Fruit fly (Drosophila melanogaster) whole organism, embryonic: ENCODE measurements around the gene CG32487.
A peak's percentile ranks its signal among the peaks of the same experiment; 100 is the strongest.

ENCODE experiments used
- Ada2b ChIP-seq: fragments of 200-800 bp; sonication (Bioruptor generic); IDR thresholded peaks from 2 replicates; pipeline ENCODE4 v1.3.6; 2022; ENCODE audit warnings: missing biosample characterization, missing genetic modification characterization
- Atf6 ChIP-seq: fragments of 200-800 bp; sonication (Bioruptor generic); IDR thresholded peaks from 2 replicates; pipeline ENCODE4 v1.3.6; 2022; ENCODE audit warnings: missing biosample characterization, missing genetic modification characterization
- BtbVII ChIP-seq: fragments of 200-800 bp; sonication (Bioruptor generic); optimal IDR thresholded peaks from 3 replicates; lab custom pipeline; 2017; ENCODE audit warnings: missing biosample characterization, mild to moderate bottlenecking, missing genetic modification characterization
- CG10274 ChIP-seq: fragments of 200-800 bp; sonication (Bioruptor generic); optimal IDR thresholded peaks from 3 replicates; lab custom pipeline; 2017; ENCODE audit warnings: missing biosample characterization, mild to moderate bottlenecking, missing genetic modification characterization
- CG10431 ChIP-seq: fragments of 200-800 bp; sonication (Bioruptor generic); optimal IDR thresholded peaks from 3 replicates; lab custom pipeline; 2018; ENCODE audit warnings: missing biosample characterization, mild to moderate bottlenecking, missing genetic modification characterization
- CG11085 ChIP-seq: fragments of 200-800 bp; sonication (Bioruptor generic); IDR thresholded peaks from 2 replicates; pipeline ENCODE4 v1.3.6; 2022; ENCODE audit warnings: missing biosample characterization, missing genetic modification characterization
- CG11504 ChIP-seq: fragments of 200-800 bp; sonication (Bioruptor generic); optimal IDR thresholded peaks from 3 replicates; lab custom pipeline; 2019; ENCODE audit warnings: missing biosample characterization, mild to moderate bottlenecking, missing genetic modification characterization, moderate library complexity
- CG11560 ChIP-seq: fragments of 200-800 bp; sonication (Bioruptor generic); IDR thresholded peaks from 3 replicates; pipeline ENCODE4 v1.3.6; 2022; ENCODE audit warnings: missing biosample characterization, missing genetic modification characterization
- CG11723 ChIP-seq: fragments of 200-800 bp; sonication (Bioruptor generic); optimal IDR thresholded peaks from 2 replicates; lab custom pipeline; 2017; ENCODE audit warnings: missing biosample characterization, mild to moderate bottlenecking, missing genetic modification characterization
- CG12236 ChIP-seq: fragments of 200-800 bp; sonication (Bioruptor generic); optimal IDR thresholded peaks from 2 replicates; lab custom pipeline; 2016; ENCODE audit warnings: missing biosample characterization, missing genetic modification characterization
- CG13775 ChIP-seq: fragments of 200-800 bp; sonication (Bioruptor generic); optimal IDR thresholded peaks from 3 replicates; lab custom pipeline; 2017; ENCODE audit warnings: missing biosample characterization, mild to moderate bottlenecking, missing genetic modification characterization
- CG15011 ChIP-seq: fragments of 200-800 bp; sonication (Bioruptor generic); optimal IDR thresholded peaks from 3 replicates; lab custom pipeline; 2018; ENCODE audit warnings: missing biosample characterization, mild to moderate bottlenecking, missing genetic modification characterization
- CG1529 ChIP-seq: fragments of 200-800 bp; sonication (Bioruptor generic); optimal IDR thresholded peaks from 3 replicates; lab custom pipeline; 2018; ENCODE audit warnings: missing biosample characterization, missing genetic modification characterization
- CG17829 ChIP-seq: fragments of 200-800 bp; optimal IDR thresholded peaks from 2 replicates; lab custom pipeline; 2019; ENCODE audit warnings: missing biosample characterization, mild to moderate bottlenecking, missing genetic modification characterization, moderate library complexity
- CG2129 ChIP-seq: fragments of 200-800 bp; sonication (Bioruptor generic); IDR thresholded peaks from 2 replicates; pipeline ENCODE4 v1.3.6; 2022; ENCODE audit warnings: missing biosample characterization, missing genetic modification characterization; ENCODE audit not compliant: partially characterized antibody
- CG5953 ChIP-seq: fragments of 200-800 bp; sonication (Bioruptor generic); IDR thresholded peaks from 2 replicates; pipeline ENCODE4 v1.3.6; 2022; ENCODE audit warnings: missing biosample characterization, missing genetic modification characterization
- CG8478 ChIP-seq: fragments of >200 bp; optimal IDR thresholded peaks from 2 replicates; lab custom pipeline; 2018
- CG9215 ChIP-seq: fragments of 200-800 bp; sonication (Bioruptor generic); IDR thresholded peaks from 2 replicates; pipeline ENCODE4 v1.3.6; 2022; ENCODE audit warnings: missing biosample characterization, missing genetic modification characterization
- CG9932 ChIP-seq: fragments of 200-800 bp; sonication (Bioruptor generic); IDR thresholded peaks from 2 replicates; pipeline ENCODE4 v1.3.6; 2022; ENCODE audit warnings: missing biosample characterization, missing genetic modification characterization
- CHES-1-like ChIP-seq: fragments of 200-800 bp; sonication (Bioruptor generic); optimal IDR thresholded peaks from 2 replicates; lab custom pipeline; 2016; ENCODE audit warnings: missing biosample characterization, missing genetic modification characterization
- Dip2 ChIP-seq: fragments of 200-800 bp; sonication (Bioruptor generic); IDR thresholded peaks from 2 replicates; pipeline ENCODE4 v1.3.6; 2022; ENCODE audit warnings: missing biosample characterization, missing genetic modification characterization
- E2f1 ChIP-seq: fragments of 200-800 bp; sonication (Bioruptor generic); IDR thresholded peaks from 2 replicates; pipeline ENCODE4 v1.3.6; 2022; ENCODE audit warnings: missing biosample characterization, missing genetic modification characterization
- ERR ChIP-seq: fragments of 200-800 bp; sonication (Bioruptor generic); optimal IDR thresholded peaks from 2 replicates; lab custom pipeline; 2016; ENCODE audit warnings: missing biosample characterization, missing genetic modification characterization
- HLHmδ ChIP-seq: fragments of 200-800 bp; sonication (Bioruptor generic); optimal IDR thresholded peaks from 2 replicates; lab custom pipeline; 2018; ENCODE audit warnings: missing biosample characterization, mild to moderate bottlenecking, missing genetic modification characterization, moderate library complexity
- HmgD ChIP-seq: fragments of 200-800 bp; sonication (Bioruptor generic); optimal IDR thresholded peaks from 3 replicates; lab custom pipeline; 2016; ENCODE audit warnings: missing biosample characterization, missing genetic modification characterization
- Hr3 ChIP-seq: fragments of 200-800 bp; sonication (Bioruptor generic); optimal IDR thresholded peaks from 3 replicates; lab custom pipeline; 2016; ENCODE audit warnings: missing biosample characterization, missing genetic modification characterization
- Hr39 ChIP-seq: fragments of >200 bp; optimal IDR thresholded peaks from 2 replicates; lab custom pipeline; 2017
- Hsf ChIP-seq: fragments of 200-800 bp; sonication (Bioruptor generic); optimal IDR thresholded peaks from 3 replicates; lab custom pipeline; 2016; ENCODE audit warnings: missing biosample characterization, missing genetic modification characterization
- NC2α ChIP-seq: fragments of 200-800 bp; sonication (Bioruptor generic); optimal IDR thresholded peaks from 2 replicates; lab custom pipeline; 2016; ENCODE audit warnings: missing biosample characterization, missing genetic modification characterization
- NK7.1 ChIP-seq: fragments of 200-800 bp; sonication (Bioruptor generic); optimal IDR thresholded peaks from 3 replicates; lab custom pipeline; 2016; ENCODE audit warnings: missing biosample characterization, missing genetic modification characterization
- Optix ChIP-seq: fragments of 200-800 bp; sonication (Bioruptor generic); IDR thresholded peaks from 3 replicates; pipeline ENCODE4 v1.3.6; 2022; ENCODE audit warnings: missing biosample characterization, missing genetic modification characterization
- Rfx ChIP-seq: fragments of 200-800 bp; sonication (Bioruptor generic); IDR thresholded peaks from 2 replicates; pipeline ENCODE4 v1.3.6; 2022; ENCODE audit warnings: missing biosample characterization, missing genetic modification characterization
- az2 ChIP-seq: fragments of 200-800 bp; sonication (Bioruptor generic); optimal IDR thresholded peaks from 3 replicates; lab custom pipeline; 2016; ENCODE audit warnings: missing biosample characterization, missing genetic modification characterization
- bab2 ChIP-seq: fragments of 200-800 bp; sonication (Bioruptor generic); optimal IDR thresholded peaks from 2 replicates; lab custom pipeline; 2016; ENCODE audit warnings: missing biosample characterization, missing genetic modification characterization
- cg ChIP-seq: fragments of 200-800 bp; sonication (Bioruptor generic); optimal IDR thresholded peaks from 3 replicates; lab custom pipeline; 2019; ENCODE audit warnings: missing biosample characterization, mild to moderate bottlenecking, missing genetic modification characterization, moderate library complexity
- chif ChIP-seq, 2 experiments: fragments of 200-800 bp; sonication (Bioruptor generic); optimal IDR thresholded peaks; 3 replicates each; lab custom pipeline; 2016; ENCODE audit warnings: missing biosample characterization in 2 of 2, missing genetic modification characterization in 2 of 2
- chm ChIP-seq: fragments of 200-800 bp; sonication (Bioruptor generic); IDR thresholded peaks from 2 replicates; pipeline ENCODE4 v1.3.6; 2022; ENCODE audit warnings: missing biosample characterization, missing genetic modification characterization
- ci ChIP-seq: fragments of 200-800 bp; sonication (Bioruptor generic); IDR thresholded peaks from 3 replicates; pipeline ENCODE4 v1.3.6; 2022; ENCODE audit warnings: missing biosample characterization, missing genetic modification characterization
- croc ChIP-seq: fragments of 200-800 bp; sonication (Bioruptor generic); conservative IDR thresholded peaks from 3 replicates; pipeline ENCODE4 v1.3.6; 2022; ENCODE audit warnings: missing biosample characterization, missing genetic modification characterization
- dysf ChIP-seq: fragments of 200-800 bp; sonication (Bioruptor generic); IDR thresholded peaks from 3 replicates; pipeline ENCODE4 v1.3.6; 2022; ENCODE audit warnings: missing biosample characterization, missing genetic modification characterization
- esg ChIP-seq: fragments of 200-800 bp; sonication (Bioruptor generic); conservative IDR thresholded peaks from 2 replicates; pipeline ENCODE4 v1.3.6; 2022; ENCODE audit warnings: missing biosample characterization, missing genetic modification characterization
- fu2 ChIP-seq: fragments of 200-800 bp; sonication (Bioruptor generic); optimal IDR thresholded peaks from 2 replicates; lab custom pipeline; 2016; ENCODE audit warnings: missing biosample characterization, missing genetic modification characterization
- h ChIP-seq: fragments of >200 bp; optimal IDR thresholded peaks from 2 replicates; lab custom pipeline; 2017
- kay ChIP-seq: fragments of 200-800 bp; sonication (Bioruptor generic); optimal IDR thresholded peaks from 2 replicates; lab custom pipeline; 2016; ENCODE audit warnings: missing biosample characterization, missing genetic modification characterization
- lilli ChIP-seq: fragments of 200-800 bp; sonication (Bioruptor generic); optimal IDR thresholded peaks from 3 replicates; lab custom pipeline; 2016; ENCODE audit warnings: missing biosample characterization, missing genetic modification characterization
- nerfin-1 ChIP-seq: fragments of 200-800 bp; sonication (Bioruptor generic); optimal IDR thresholded peaks from 3 replicates; lab custom pipeline; 2019; ENCODE audit warnings: missing biosample characterization, mild to moderate bottlenecking, missing genetic modification characterization, moderate library complexity
- nom ChIP-seq: fragments of 200-800 bp; sonication (Bioruptor generic); optimal IDR thresholded peaks from 2 replicates; lab custom pipeline; 2017; ENCODE audit warnings: missing biosample characterization, missing genetic modification characterization, mild to moderate bottlenecking, moderate library complexity, missing genetic modification reagents
- otp ChIP-seq: fragments of 200-800 bp; sonication (Bioruptor generic); IDR thresholded peaks from 3 replicates; pipeline ENCODE4, ENCODE4 v1.3.6; 2022; ENCODE audit warnings: missing biosample characterization, missing genetic modification characterization
- pho ChIP-seq: fragments of 200-800 bp; sonication (Bioruptor generic); optimal IDR thresholded peaks from 2 replicates; lab custom pipeline; 2016; ENCODE audit warnings: missing biosample characterization, missing genetic modification characterization
- psq ChIP-seq: fragments of 200-800 bp; sonication (Bioruptor generic); optimal IDR thresholded peaks from 2 replicates; lab custom pipeline; 2017; ENCODE audit warnings: missing biosample characterization, missing genetic modification characterization
- schlank ChIP-seq: fragments of 200-800 bp; sonication (Bioruptor generic); optimal IDR thresholded peaks from 2 replicates; lab custom pipeline; 2018; ENCODE audit warnings: missing biosample characterization, mild to moderate bottlenecking, missing genetic modification characterization
- sens ChIP-seq: fragments of 200-800 bp; sonication (Bioruptor generic); peaks from one replicate; lab custom pipeline; 2016; ENCODE audit warnings: missing biosample characterization, missing genetic modification characterization
- sisA ChIP-seq: fragments of 200-800 bp; sonication (Bioruptor generic); IDR thresholded peaks from 2 replicates; pipeline ENCODE4 v1.3.6; 2022; ENCODE audit warnings: missing biosample characterization, missing genetic modification characterization
- trh ChIP-seq: fragments of 200-800 bp; sonication (Bioruptor generic); optimal IDR thresholded peaks from 2 replicates; lab custom pipeline; 2016; ENCODE audit warnings: missing biosample characterization, missing genetic modification characterization

The CG32487 gene

dm6 chr3L:3036951-3037586 is 20.0 kb upstream of the CG32487 start (continued):
- TF ChIP-seq HLHmδ (GFP tag; lab: Kevin White, UChicago) (no peak), nerfin-1 (tag; lab: Kevin White, UChicago) (no peak), CG15011 (GFP tag; lab: Kevin White, UChicago) (no peak), Hr3 (GFP tag; lab: Kevin White, UChicago) (no peak), esg (GFP tag; lab: Robert Waterston, UW) (no peak), CG11085 (GFP tag; lab: Robert Waterston, UW) (no peak), CG8478 (lab: Kevin White, UChicago) (no peak), trh (no peak), sisA (GFP tag; lab: Robert Waterston, UW) (no peak), CG1529 (GFP tag; lab: Kevin White, UChicago) (no peak), CG11723 (no peak), h (lab: Kevin White, UChicago) (no peak), chm (GFP tag; lab: Robert Waterston, UW) (no peak), lilli (no peak), dysf (GFP tag; lab: Robert Waterston, UW) (no peak), cg (no peak), CG10274 (GFP tag; lab: Kevin White, UChicago) (no peak), E2f1 (GFP tag; lab: Robert Waterston, UW) (no peak), CG11560 (tag; lab: Robert Waterston, UW) (no peak), CG17829 (tag; lab: Kevin White, UChicago) (no peak), chif (GFP tag; optimal IDR thresholded peaks at IDR 0.05; lab: Kevin White, UChicago) (no peak), schlank (tag; lab: Kevin White, UChicago) (no peak), CG13775 (GFP tag; lab: Kevin White, UChicago) (no peak), NC2α (GFP tag; lab: Kevin White, UChicago) (no peak), ERR (GFP tag; lab: Kevin White, UChicago) (no peak), ci (GFP tag; lab: Robert Waterston, UW) (no peak), Hsf (GFP tag; lab: Kevin White, UChicago) (no peak), Hr39 (lab: Kevin White, UChicago) (no peak), otp (no peak), BtbVII (GFP tag; lab: Kevin White, UChicago) (no peak), CHES-1-like (GFP tag; lab: Kevin White, UChicago) (no peak), CG5953 (GFP tag; lab: Robert Waterston, UW) (no peak), nom (no peak), az2 (no peak), CG12236 (no peak), kay (GFP tag; lab: Kevin White, UChicago) (no peak), HmgD (GFP tag; lab: Kevin White, UChicago) (no peak), croc (no peak), CG10431 (GFP tag; lab: Kevin White, UChicago) (no peak), CG9932 (GFP tag; lab: Robert Waterston, UW) (no peak), Dip2 (GFP tag; lab: Robert Waterston, UW) (no peak), sens (GFP tag; lab: Kevin White, UChicago) (peak; percentile 38), bab2 (GFP tag; lab: Kevin White, UChicago) (no peak), pho (GFP tag; lab: Kevin White, UChicago) (no peak), CG9215 (no peak), Optix (GFP tag; lab: Robert Waterston, UW) (no peak), psq (no peak), CG11504 (tag; lab: Kevin White, UChicago) (peak; percentile 2), Ada2b (GFP tag; lab: Robert Waterston, UW) (no peak), NK7.1 (GFP tag; lab: Kevin White, UChicago) (no peak), Rfx (GFP tag; lab: Robert Waterston, UW) (no peak), Atf6 (no peak), fu2 (GFP tag; lab: Kevin White, UChicago) (no peak), CG2129 (GFP tag; lab: Robert Waterston, UW) (no peak)
